Worm (Caenorhabditis elegans) whole organism, L2 larva: ENCODE data around the gene F54D12.2.

Experiments
- F13H6.1 ChIP-seq: sonication (generic microtip); optimal IDR thresholded peaks from 2 replicates; lab custom pipeline; 2016; ENCODE audit warnings: missing genetic modification characterization, missing compliant biosample characterization
- Y55F3AM.14 ChIP-seq: fragments of 200-800 bp; sonication (Bioruptor generic); optimal IDR thresholded peaks from 2 replicates; lab custom pipeline; 2018; ENCODE audit warnings: mild to moderate bottlenecking, missing genetic modification characterization, missing compliant biosample characterization
- ZK546.5 ChIP-seq: sonication (generic microtip); optimal IDR thresholded peaks from 2 replicates; lab custom pipeline; 2017; ENCODE audit warnings: missing biosample characterization, missing genetic modification characterization
- alr-1 ChIP-seq: fragments of 150-350 bp; optimal IDR thresholded peaks from 2 replicates; lab custom pipeline; 2014; ENCODE audit warnings: missing biosample characterization, missing genetic modification characterization
- aly-2 ChIP-seq: fragments of 150-350 bp; optimal IDR thresholded peaks from 2 replicates; lab custom pipeline; 2014; ENCODE audit warnings: missing biosample characterization, missing genetic modification characterization
- blmp-1 ChIP-seq: sonication (generic microtip); optimal IDR thresholded peaks from 2 replicates; lab custom pipeline; 2017; ENCODE audit warnings: missing genetic modification characterization, mild to moderate bottlenecking, missing compliant biosample characterization, antibody characterized with exemption, moderate library complexity; ENCODE audit not compliant: insufficient read depth
- ceh-16 ChIP-seq: fragments of 150-350 bp; optimal IDR thresholded peaks from 2 replicates; lab custom pipeline; 2014; ENCODE audit warnings: missing biosample characterization, missing genetic modification characterization
- ceh-82 ChIP-seq: fragments of 150-350 bp; optimal IDR thresholded peaks from 2 replicates; lab custom pipeline; 2014; ENCODE audit warnings: missing biosample characterization, missing genetic modification characterization
- crh-2 ChIP-seq: sonication (generic microtip); optimal IDR thresholded peaks from 2 replicates; lab custom pipeline; 2017; ENCODE audit warnings: missing biosample characterization, missing genetic modification characterization
- dmd-4 ChIP-seq: sonication (generic microtip); optimal IDR thresholded peaks from 2 replicates; lab custom pipeline; 2017; ENCODE audit warnings: missing biosample characterization, missing genetic modification characterization
- egl-27 ChIP-seq: sonication (generic microtip); optimal IDR thresholded peaks from 3 replicates; lab custom pipeline; 2017; ENCODE audit warnings: missing biosample characterization, missing genetic modification reagents, missing genetic modification characterization
- elt-1 ChIP-seq: fragments of 150-350 bp; optimal IDR thresholded peaks from 2 replicates; lab custom pipeline; 2014; ENCODE audit warnings: missing biosample characterization, missing genetic modification characterization
- elt-3 ChIP-seq: sonication (generic microtip); optimal IDR thresholded peaks from 2 replicates; lab custom pipeline; 2017; ENCODE audit warnings: missing biosample characterization, missing genetic modification characterization
- fos-1 ChIP-seq: fragments of 150-350 bp; optimal IDR thresholded peaks from 2 replicates; lab custom pipeline; 2014; ENCODE audit warnings: missing biosample characterization, missing genetic modification characterization
- gmeb-1 ChIP-seq: fragments of 150-350 bp; optimal IDR thresholded peaks from 2 replicates; lab custom pipeline; 2014; ENCODE audit warnings: missing biosample characterization, missing genetic modification characterization
- lin-11 ChIP-seq: fragments of 150-350 bp; sonication (generic microtip); optimal IDR thresholded peaks from 2 replicates; lab custom pipeline; 2014; ENCODE audit warnings: missing biosample characterization, missing genetic modification characterization, inconsistent platforms, mixed read lengths
- lin-13 ChIP-seq: fragments of 150-350 bp; optimal IDR thresholded peaks from 2 replicates; lab custom pipeline; 2014; ENCODE audit warnings: missing biosample characterization, missing genetic modification reagents, missing genetic modification characterization
- lin-39 ChIP-seq: fragments of 150-350 bp; optimal IDR thresholded peaks from 2 replicates; lab custom pipeline; 2014; ENCODE audit warnings: missing biosample characterization, missing genetic modification reagents, missing genetic modification characterization
- lsy-2 ChIP-seq, 2 experiments: fragments of 150-350 bp in 1 of 2; sonication (generic microtip) in 1 of 2; optimal IDR thresholded peaks; 2 replicates each; lab custom pipeline; 2014 to 2017; ENCODE audit warnings: missing biosample characterization in 2 of 2, missing genetic modification characterization in 2 of 2
- mab-5 ChIP-seq: fragments of 150-350 bp; optimal IDR thresholded peaks from 2 replicates; lab custom pipeline; 2014; ENCODE audit warnings: missing biosample characterization, missing genetic modification characterization
- mbf-1 ChIP-seq: sonication (generic microtip); optimal IDR thresholded peaks from 2 replicates; lab custom pipeline; 2017; ENCODE audit warnings: missing biosample characterization, missing genetic modification characterization
- mdl-1 ChIP-seq, 2 experiments: fragments of 150-350 bp in 1 of 2; sonication (generic microtip) in 1 of 2; optimal IDR thresholded peaks; 2 replicates each; lab custom pipeline; 2017; ENCODE audit warnings: missing biosample characterization in 2 of 2, missing genetic modification characterization in 2 of 2
- nhr-10 ChIP-seq: sonication (generic microtip); optimal IDR thresholded peaks from 2 replicates; lab custom pipeline; 2017; ENCODE audit warnings: missing biosample characterization, missing genetic modification characterization
- nhr-12 ChIP-seq: fragments of 150-350 bp; optimal IDR thresholded peaks from 2 replicates; lab custom pipeline; 2014; ENCODE audit warnings: missing biosample characterization, missing genetic modification characterization
- nhr-21 ChIP-seq: fragments of 150-350 bp; optimal IDR thresholded peaks from 2 replicates; lab custom pipeline; 2014; ENCODE audit warnings: missing biosample characterization, missing genetic modification characterization
- nhr-237 ChIP-seq: fragments of 150-350 bp; optimal IDR thresholded peaks from 2 replicates; lab custom pipeline; 2014; ENCODE audit warnings: missing biosample characterization, missing genetic modification characterization
- nhr-25 ChIP-seq: fragments of 150-350 bp; sonication (generic microtip); optimal IDR thresholded peaks from 3 replicates; lab custom pipeline; 2014; ENCODE audit warnings: missing biosample characterization, missing genetic modification characterization
- nhr-6 ChIP-seq: fragments of 150-350 bp; optimal IDR thresholded peaks from 2 replicates; lab custom pipeline; 2014; ENCODE audit warnings: missing biosample characterization, missing genetic modification characterization
- sma-3 ChIP-seq: sonication (generic microtip); optimal IDR thresholded peaks from 2 replicates; lab custom pipeline; 2016; ENCODE audit warnings: missing genetic modification reagents, missing genetic modification characterization, missing compliant biosample characterization
- sma-9 ChIP-seq, 2 experiments: fragments of 150-350 bp in 1 of 2; sonication (generic microtip) in 1 of 2; optimal IDR thresholded peaks; 2 replicates each; lab custom pipeline; 2014 to 2016; ENCODE audit warnings: missing genetic modification characterization in 2 of 2, mild to moderate bottlenecking in 1 of 2, missing biosample characterization in 1 of 2, missing compliant biosample characterization in 1 of 2, missing genetic modification reagents in 1 of 2, moderate library complexity in 1 of 2
- unc-39 ChIP-seq: fragments of 150-350 bp; optimal IDR thresholded peaks from 2 replicates; lab custom pipeline; 2014; ENCODE audit warnings: missing biosample characterization, missing genetic modification characterization
- unc-62 ChIP-seq: fragments of 150-350 bp; optimal IDR thresholded peaks from 2 replicates; lab custom pipeline; 2014; ENCODE audit warnings: missing biosample characterization, missing genetic modification reagents, missing genetic modification characterization
- ztf-1 ChIP-seq: fragments of 200-800 bp; sonication (Bioruptor generic); conservative IDR thresholded peaks from 2 replicates; pipeline ENCODE4 v1.3.6; 2022; ENCODE audit warnings: missing genetic modification characterization, missing compliant biosample characterization
- ztf-11 ChIP-seq: sonication (generic microtip); optimal IDR thresholded peaks from 2 replicates; lab custom pipeline; 2017; ENCODE audit warnings: missing biosample characterization, missing genetic modification characterization

F54D12.2 gene

ce11 chrII:1412359-1412907, 13.9 kb downstream of the F54D12.2 start, which contains the start of gene alkb-1:
TSS of gene alkb-1 (plus strand) at chrII:1412409.
- no peak for TF ChIP-seq aly-2 (tag; lab: Kevin White, UChicago)
- TF ChIP-seq mdl-1 (tag; optimal IDR thresholded peaks at IDR 0.05; lab: Kevin White, UChicago) = no peak
- no peak for TF ChIP-seq F13H6.1
- TF ChIP-seq ceh-82 (tag; lab: Kevin White, UChicago) = no peak
- no peak for TF ChIP-seq dmd-4 (tag; lab: Kevin White, UChicago)
- TF ChIP-seq nhr-25 (tag; lab: Kevin White, UChicago) = no peak
- no peak for TF ChIP-seq nhr-10 (tag; lab: Kevin White, UChicago)
- no peak for TF ChIP-seq nhr-12 (tag; lab: Kevin White, UChicago)
- no peak for TF ChIP-seq lin-11
- no peak for TF ChIP-seq ZK546.5 (tag; lab: Kevin White, UChicago)
- no peak for TF ChIP-seq unc-39 (tag; lab: Kevin White, UChicago)

DNA sequence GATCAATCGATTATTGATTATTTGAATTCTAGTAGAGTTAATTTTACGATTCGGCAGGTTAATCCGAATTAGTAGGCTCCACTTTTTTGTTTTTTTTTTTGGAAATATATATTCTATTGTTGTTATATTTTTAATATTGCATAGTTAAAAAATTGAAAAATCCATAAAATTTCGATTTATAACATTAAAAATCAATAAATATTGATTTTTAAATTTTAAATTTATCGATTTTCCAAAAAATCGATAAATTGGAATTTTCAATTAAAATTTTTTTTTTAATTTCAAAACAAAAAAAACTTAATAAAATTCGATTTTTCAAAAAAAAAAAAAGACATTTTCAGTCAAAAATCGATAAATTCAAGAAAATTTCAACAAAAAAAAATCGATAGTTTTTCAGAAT, 21.5 kb downstream of the F54D12.2 start:
- TF ChIP-seq F13H6.1 (no peak), nhr-25 (tag; lab: Kevin White, UChicago) (no peak), alr-1 (tag; lab: Kevin White, UChicago) (no peak), Y55F3AM.14 (GFP tag; lab: Kevin White, UChicago) (no peak), unc-39 (tag; lab: Kevin White, UChicago) (no peak), elt-3 (tag; lab: Kevin White, UChicago) (no peak), ceh-16 (tag; lab: Kevin White, UChicago) (no peak), egl-27 (tag; lab: Kevin White, UChicago) (no peak), gmeb-1 (tag; lab: Kevin White, UChicago) (no peak), dmd-4 (tag; lab: Kevin White, UChicago) (no peak), ztf-1 (GFP tag; lab: Robert Waterston, UW) (no peak), mbf-1 (tag; lab: Kevin White, UChicago) (no peak), aly-2 (tag; lab: Kevin White, UChicago) (no peak), fos-1 (tag; lab: Kevin White, UChicago) (no peak), mab-5 (tag; lab: Kevin White, UChicago) (no peak), lsy-2 (tag; optimal IDR thresholded peaks at IDR 0.05; lab: Kevin White, UChicago) (no peak), lin-39 (no peak), ztf-11 (tag; lab: Kevin White, UChicago) (no peak), blmp-1 (tag; lab: Kevin White, UChicago) (no peak)

DNA sequence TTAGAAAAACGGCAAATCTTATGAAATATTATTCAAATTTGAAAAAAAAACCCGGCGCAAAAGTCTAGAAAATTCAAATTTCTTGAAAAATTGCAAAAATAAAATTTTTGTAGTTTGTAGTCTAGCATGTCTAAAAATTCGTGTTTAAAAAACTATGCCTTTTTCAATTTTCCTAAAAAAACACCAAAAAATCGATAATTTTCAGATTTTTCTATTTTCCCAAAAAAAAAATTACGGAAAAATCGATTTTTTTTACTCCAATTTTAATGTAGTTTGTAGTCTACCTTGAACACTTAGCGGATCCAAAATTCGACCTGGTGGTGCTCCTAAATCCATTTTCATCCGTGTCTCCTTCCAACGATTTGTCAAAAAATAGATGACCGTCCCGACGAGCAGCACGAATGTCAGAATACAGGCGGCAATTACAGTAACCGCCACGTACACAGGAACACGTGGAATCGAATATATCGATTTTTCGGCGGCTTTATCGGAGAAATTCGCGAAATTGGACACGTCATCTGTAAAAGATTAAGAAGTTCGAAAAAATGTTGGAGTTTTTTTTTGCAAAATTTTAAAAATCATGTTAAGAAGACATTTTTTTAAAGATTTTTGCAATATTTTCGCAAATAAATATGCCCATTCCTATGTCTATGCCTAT, 22.4 kb downstream of the F54D12.2 start:
- TF ChIP-seq nhr-237 (tag; lab: Kevin White, UChicago) (no peak), lin-11 (no peak), aly-2 (tag; lab: Kevin White, UChicago) (no peak), ztf-11 (tag; lab: Kevin White, UChicago) (no peak), elt-3 (tag; lab: Kevin White, UChicago) (no peak)

DNA sequence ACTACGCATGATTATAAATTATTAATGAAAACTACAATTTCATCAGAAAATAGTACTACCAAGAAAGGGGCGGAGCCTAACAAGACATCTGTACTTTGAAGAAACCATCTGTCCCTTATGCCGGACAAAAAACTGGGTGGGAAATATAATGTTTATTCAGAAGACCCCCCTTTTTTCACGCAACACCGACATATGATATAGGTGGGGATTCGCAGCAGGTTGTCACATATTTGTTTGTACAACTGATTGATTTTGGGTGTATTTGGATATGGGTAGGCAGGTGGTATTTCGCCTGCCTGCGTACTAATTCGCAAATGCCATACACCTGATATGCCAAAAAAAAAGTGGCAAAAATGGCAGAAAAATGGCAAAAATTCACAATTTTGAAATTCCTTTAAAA, 25.2 kb downstream of the F54D12.2 start, which contains the start of gene Y51H7C.10:
Gene Y51H7C.10, minus strand, starts transcription at position 101 of the 400 bp plus-strand sequence.
- TF ChIP-seq lin-13 (GFP tag; lab: Kevin White, UChicago) (no peak), dmd-4 (tag; lab: Kevin White, UChicago) (no peak), mdl-1 (tag; optimal IDR thresholded peaks at IDR 0.05; lab: Kevin White, UChicago) (no peak), nhr-21 (tag; lab: Kevin White, UChicago) (no peak), crh-2 (tag; lab: Kevin White, UChicago) (no peak), sma-9 (GFP tag; optimal IDR thresholded peaks at IDR 0.05; lab: Kevin White, UChicago) (no peak), sma-9 (tag; optimal IDR thresholded peaks at IDR 0.05; lab: Kevin White, UChicago) (no peak), ztf-11 (tag; lab: Kevin White, UChicago) (no peak), egl-27 (tag; lab: Kevin White, UChicago) (no peak), unc-62 (GFP tag; lab: Kevin White, UChicago) (no peak), sma-3 (GFP tag; lab: Kevin White, UChicago) (no peak), mab-5 (tag; lab: Kevin White, UChicago) (no peak), nhr-6 (no peak), elt-1 (no peak), gmeb-1 (tag; lab: Kevin White, UChicago) (no peak)
